Worm (Caenorhabditis elegans) whole organism, early embryonic: ENCODE data around the gene lron-13.

Source experiments
- B0310.2 ChIP-seq: sonication (generic microtip); optimal IDR thresholded peaks from 2 replicates; lab custom pipeline; 2016; ENCODE audit warnings: mild to moderate bottlenecking, missing genetic modification characterization, missing compliant biosample characterization
- F13C5.2 ChIP-seq: sonication (generic microtip); optimal IDR thresholded peaks from 2 replicates; lab custom pipeline; 2017; ENCODE audit warnings: mild to moderate bottlenecking, missing genetic modification characterization, inconsistent platforms, missing compliant biosample characterization
- aly-1 ChIP-seq: sonication (generic microtip); optimal IDR thresholded peaks from 2 replicates; lab custom pipeline; 2016; ENCODE audit warnings: missing genetic modification characterization, missing compliant biosample characterization
- ama-1 ChIP-seq: fragments of 150-350 bp; optimal IDR thresholded peaks from 2 replicates; lab custom pipeline; 2014
- ceh-13 ChIP-seq: fragments of 200-800 bp; sonication (Bioruptor generic); optimal IDR thresholded peaks from 2 replicates; lab custom pipeline; 2018; ENCODE audit warnings: mild to moderate bottlenecking, missing genetic modification characterization, missing compliant biosample characterization
- ceh-36 ChIP-seq: sonication (generic microtip); optimal IDR thresholded peaks from 2 replicates; lab custom pipeline; 2016; ENCODE audit warnings: missing genetic modification characterization, inconsistent platforms, missing compliant biosample characterization
- ets-7 ChIP-seq: sonication (generic microtip); optimal IDR thresholded peaks from 2 replicates; lab custom pipeline; 2016; ENCODE audit warnings: missing genotype, missing genetic modification characterization, missing compliant biosample characterization
- flt-1 ChIP-seq: fragments of 200-800 bp; sonication (Bioruptor generic); IDR thresholded peaks from 2 replicates; pipeline ENCODE4 v1.3.6; 2022; ENCODE audit warnings: missing genetic modification characterization, missing compliant biosample characterization
- hmbx-1 ChIP-seq: sonication (generic microtip); optimal IDR thresholded peaks from 2 replicates; lab custom pipeline; 2016; ENCODE audit warnings: mild to moderate bottlenecking, missing genetic modification characterization, missing compliant biosample characterization
- hmg-4 ChIP-seq: fragments of 200-800 bp; sonication (Bioruptor generic); optimal IDR thresholded peaks from 2 replicates; lab custom pipeline; 2018; ENCODE audit warnings: mild to moderate bottlenecking, missing genetic modification characterization, missing compliant biosample characterization
- hnd-1 ChIP-seq: sonication (generic microtip); optimal IDR thresholded peaks from 2 replicates; lab custom pipeline; 2016; ENCODE audit warnings: missing genetic modification characterization, missing compliant biosample characterization
- pes-1 ChIP-seq: fragments of 200-800 bp; sonication (Bioruptor generic); IDR thresholded peaks from 2 replicates; pipeline ENCODE4 v1.3.6; 2022; ENCODE audit warnings: missing genetic modification reagents, missing genetic modification characterization, missing compliant biosample characterization
- scrt-1 ChIP-seq: fragments of 200-800 bp; sonication (Bioruptor generic); IDR thresholded peaks from 2 replicates; pipeline ENCODE4 v1.3.6; 2022; ENCODE audit warnings: missing genetic modification characterization, missing compliant biosample characterization
- sea-1 ChIP-seq: fragments of 200-800 bp; sonication (Bioruptor generic); conservative IDR thresholded peaks from 2 replicates; pipeline ENCODE4 v1.3.6; 2022; ENCODE audit warnings: missing genetic modification characterization, missing compliant biosample characterization
- tbx-11 ChIP-seq: fragments of 200-800 bp; sonication (Bioruptor generic); IDR thresholded peaks from 2 replicates; pipeline ENCODE4 v1.3.6; 2022; ENCODE audit warnings: missing genetic modification characterization, missing compliant biosample characterization
- tbx-37 ChIP-seq: fragments of 200-800 bp; sonication (Bioruptor generic); conservative IDR thresholded peaks from 2 replicates; pipeline ENCODE4 v1.3.6; 2022; ENCODE audit warnings: missing genetic modification reagents, missing genetic modification characterization, missing compliant biosample characterization
- tra-4 ChIP-seq: sonication (generic microtip); optimal IDR thresholded peaks from 2 replicates; lab custom pipeline; 2017; ENCODE audit warnings: missing genetic modification characterization, missing compliant biosample characterization

lron-13 gene

ce11 chrIII:13560715-13561114, 33.5 kb downstream of the lron-13 start:
- no peak for TF ChIP-seq ceh-36 (tag; lab: Kevin White, UChicago)
- no peak for TF ChIP-seq tbx-37 (GFP tag; lab: Robert Waterston, UW)
- TF ChIP-seq ets-7 (tag; lab: Kevin White, UChicago) = no peak
- TF ChIP-seq hmbx-1 (tag; lab: Kevin White, UChicago) = no peak
- no peak for TF ChIP-seq hnd-1 (tag; lab: Kevin White, UChicago)
- TF ChIP-seq ceh-13 = no peak
- TF ChIP-seq flt-1 (GFP tag; lab: Robert Waterston, UW) = no peak
- TF ChIP-seq aly-1 = no peak
- no peak for TF ChIP-seq hmg-4 (GFP tag; lab: Kevin White, UChicago)
- TF ChIP-seq ama-1 (lab: Kevin White, UChicago) = no peak
- TF ChIP-seq pes-1 (GFP tag; lab: Robert Waterston, UW) = no peak
- TF ChIP-seq sea-1 (GFP tag; lab: Robert Waterston, UW) = no peak
- no peak for TF ChIP-seq F13C5.2 (tag; lab: Kevin White, UChicago)
- TF ChIP-seq scrt-1 (GFP tag; lab: Robert Waterston, UW) = no peak
- TF ChIP-seq tbx-11 (GFP tag; lab: Robert Waterston, UW) = no peak
- TF ChIP-seq tra-4 (tag; lab: Kevin White, UChicago) = no peak

- no peak for TF ChIP-seq sea-1 (GFP tag; lab: Robert Waterston, UW)
- no peak for TF ChIP-seq tbx-11 (GFP tag; lab: Robert Waterston, UW)
- no peak for TF ChIP-seq ets-7 (tag; lab: Kevin White, UChicago)
- no peak for TF ChIP-seq ceh-13
- no peak for TF ChIP-seq tbx-37 (GFP tag; lab: Robert Waterston, UW)
These were observed 34.0 kb downstream of the lron-13 start for ce11 chrIII:13561233-13561632.

ce11 chrIII:13563000-13563522, 35.8 kb downstream of the lron-13 start, which contains the start of gene T05D4.2:
TSS of gene T05D4.2 (minus strand) at chrIII:13563082.
- no peak for TF ChIP-seq ceh-13
- no peak for TF ChIP-seq tra-4 (tag; lab: Kevin White, UChicago)
- no peak for TF ChIP-seq sea-1 (GFP tag; lab: Robert Waterston, UW)
- TF ChIP-seq pes-1 (GFP tag; lab: Robert Waterston, UW) = no peak
- no peak for TF ChIP-seq B0310.2 (tag; lab: Kevin White, UChicago)
- TF ChIP-seq tbx-11 (GFP tag; lab: Robert Waterston, UW) = no peak
- no peak for TF ChIP-seq tbx-37 (GFP tag; lab: Robert Waterston, UW)
- no peak for TF ChIP-seq aly-1
- TF ChIP-seq flt-1 (GFP tag; lab: Robert Waterston, UW) = no peak
- no peak for TF ChIP-seq scrt-1 (GFP tag; lab: Robert Waterston, UW)
- no peak for TF ChIP-seq hnd-1 (tag; lab: Kevin White, UChicago)
- TF ChIP-seq F13C5.2 (tag; lab: Kevin White, UChicago) = no peak
- no peak for TF ChIP-seq hmbx-1 (tag; lab: Kevin White, UChicago)
- TF ChIP-seq ets-7 (tag; lab: Kevin White, UChicago) = no peak
- no peak for TF ChIP-seq hmg-4 (GFP tag; lab: Kevin White, UChicago)
- no peak for TF ChIP-seq ama-1 (lab: Kevin White, UChicago)

ce11 chrIII:13563583-13563982, 36.3 kb downstream of the lron-13 start:
- no peak for TF ChIP-seq tbx-37 (GFP tag; lab: Robert Waterston, UW)
- no peak for TF ChIP-seq scrt-1 (GFP tag; lab: Robert Waterston, UW)
- no peak for TF ChIP-seq ets-7 (tag; lab: Kevin White, UChicago)

ce11 chrIII:13564929-13565328, 37.7 kb downstream of the lron-13 start, which contains the start of gene aldo-1:
TSS of gene aldo-1 (minus strand) at chrIII:13564937.
- no peak for TF ChIP-seq scrt-1 (GFP tag; lab: Robert Waterston, UW)
- no peak for TF ChIP-seq ceh-36 (tag; lab: Kevin White, UChicago)
- TF ChIP-seq tbx-37 (GFP tag; lab: Robert Waterston, UW) = no peak
- TF ChIP-seq F13C5.2 (tag; lab: Kevin White, UChicago) = no peak
- no peak for TF ChIP-seq tra-4 (tag; lab: Kevin White, UChicago)
- TF ChIP-seq ama-1 (lab: Kevin White, UChicago) = no peak
- no peak for TF ChIP-seq B0310.2 (tag; lab: Kevin White, UChicago)
- no peak for TF ChIP-seq flt-1 (GFP tag; lab: Robert Waterston, UW)
- no peak for TF ChIP-seq sea-1 (GFP tag; lab: Robert Waterston, UW)
- TF ChIP-seq tbx-11 (GFP tag; lab: Robert Waterston, UW) = no peak
- TF ChIP-seq ceh-13 = no peak
- TF ChIP-seq hmbx-1 (tag; lab: Kevin White, UChicago) = no peak
- TF ChIP-seq aly-1 = no peak
- TF ChIP-seq ets-7 (tag; lab: Kevin White, UChicago) = no peak
- TF ChIP-seq hnd-1 (tag; lab: Kevin White, UChicago) = no peak
- no peak for TF ChIP-seq hmg-4 (GFP tag; lab: Kevin White, UChicago)
- no peak for TF ChIP-seq pes-1 (GFP tag; lab: Robert Waterston, UW)

- TF ChIP-seq ets-7 (tag; lab: Kevin White, UChicago) = no peak
- TF ChIP-seq hnd-1 (tag; lab: Kevin White, UChicago) = no peak
- no peak for TF ChIP-seq scrt-1 (GFP tag; lab: Robert Waterston, UW)
- TF ChIP-seq pes-1 (GFP tag; lab: Robert Waterston, UW) = no peak
- no peak for TF ChIP-seq tbx-11 (GFP tag; lab: Robert Waterston, UW)
- TF ChIP-seq ama-1 (lab: Kevin White, UChicago) = no peak
- TF ChIP-seq hmg-4 (GFP tag; lab: Kevin White, UChicago) = no peak
- TF ChIP-seq F13C5.2 (tag; lab: Kevin White, UChicago) = no peak
These were observed 38.7 kb downstream of the lron-13 start for ce11 chrIII:13565972-13566371.

ce11 chrIII:13570347-13570746, 43.1 kb downstream of the lron-13 start, which contains the start of gene exc-12:
TSS of gene exc-12 (minus strand) at chrIII:13570447.
- TF ChIP-seq F13C5.2 (tag; lab: Kevin White, UChicago) (no peak), hnd-1 (tag; lab: Kevin White, UChicago) (no peak), tbx-11 (GFP tag; lab: Robert Waterston, UW) (no peak)
